Worm (Caenorhabditis elegans): ENCODE results near the gene pdzd-8.

DNA sequence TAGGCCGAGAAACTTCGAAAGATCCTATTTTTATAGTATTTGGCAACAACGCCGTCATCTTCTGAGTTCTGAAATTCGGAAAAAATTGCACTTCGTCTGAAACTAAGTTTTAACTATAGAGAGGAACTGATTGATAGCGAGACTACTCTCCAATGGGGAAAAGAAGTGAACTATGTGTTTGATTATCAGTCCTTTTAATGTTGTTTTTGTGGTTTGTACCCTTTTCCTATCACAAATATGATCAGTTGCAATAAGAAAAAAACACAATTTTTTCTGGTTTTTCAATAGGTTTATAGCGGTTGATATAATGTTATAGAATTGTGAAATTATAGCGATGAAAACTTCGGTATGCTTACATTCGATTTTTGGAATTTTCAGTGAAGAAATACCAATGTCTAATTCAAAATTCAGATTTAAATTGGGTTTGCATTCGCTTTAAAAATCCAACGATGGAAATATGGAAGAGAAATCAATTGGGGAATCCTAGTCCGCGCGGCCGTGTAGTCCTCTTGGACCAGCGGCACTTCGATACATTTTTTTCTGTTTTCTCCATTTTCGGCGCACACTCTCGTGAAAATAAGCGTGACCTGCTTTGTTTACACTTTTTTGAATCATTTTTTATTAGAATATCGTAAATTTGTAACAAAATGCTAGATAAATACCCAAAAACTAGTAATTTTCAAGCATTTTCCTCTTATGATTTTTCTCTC is 1.9 kb upstream of the pdzd-8 start, which contains the start of gene C53B4.3:
- TF ChIP-seq flt-1 (GFP tag; IDR thresholded peaks at IDR 0.05) (peak; percentile 73), klf-2 (GFP tag; conservative IDR thresholded peaks at IDR 0.05) (no peak)
